Worm (Caenorhabditis elegans): ENCODE results near the gene K09H11.11.

ce11 chrV:5780713-5781360 is 25.8 kb upstream of the K09H11.11 start, which contains the start of gene F44E7.5:
- TF ChIP-seq blmp-1 (tag; optimal IDR thresholded peaks at IDR 0.05) (no peak), nhr-28 (tag; optimal IDR thresholded peaks at IDR 0.05) (no peak), pha-4 (tag; optimal IDR thresholded peaks at IDR 0.05) (no peak), bed-3 (GFP tag; optimal IDR thresholded peaks at IDR 0.05) (no peak), M03D4.4 (tag; optimal IDR thresholded peaks at IDR 0.05) (no peak), elt-1 (tag; optimal IDR thresholded peaks at IDR 0.05; ENCODE audit: borderline replicate concordance, insufficient read depth) (no peak), unc-62 (GFP tag; optimal IDR thresholded peaks at IDR 0.05) (no peak), nhr-237 (tag; optimal IDR thresholded peaks at IDR 0.05) (no peak), snpc-4 (tag; optimal IDR thresholded peaks at IDR 0.05) (no peak), unc-39 (tag; optimal IDR thresholded peaks at IDR 0.05) (no peak), nhr-76 (tag; optimal IDR thresholded peaks at IDR 0.05) (no peak), ceh-43 (GFP tag; optimal IDR thresholded peaks at IDR 0.05) (no peak), ces-1 (GFP tag; optimal IDR thresholded peaks at IDR 0.05) (peak; percentile 2)

Data from whole organism, mixed stage, embryonic.